Fruit fly (Drosophila melanogaster): Measurements from ENCODE around the gene CG16888.

CG16888 gene

dm6 chr2L:13790715-13791114 lies 22.3 kb downstream of the CG16888 start, which contains the start of gene CG16863 (continued):
- peak; percentile 17 for TF ChIP-seq CG17829 (tag; optimal IDR thresholded peaks at IDR 0.05)

DNA sequence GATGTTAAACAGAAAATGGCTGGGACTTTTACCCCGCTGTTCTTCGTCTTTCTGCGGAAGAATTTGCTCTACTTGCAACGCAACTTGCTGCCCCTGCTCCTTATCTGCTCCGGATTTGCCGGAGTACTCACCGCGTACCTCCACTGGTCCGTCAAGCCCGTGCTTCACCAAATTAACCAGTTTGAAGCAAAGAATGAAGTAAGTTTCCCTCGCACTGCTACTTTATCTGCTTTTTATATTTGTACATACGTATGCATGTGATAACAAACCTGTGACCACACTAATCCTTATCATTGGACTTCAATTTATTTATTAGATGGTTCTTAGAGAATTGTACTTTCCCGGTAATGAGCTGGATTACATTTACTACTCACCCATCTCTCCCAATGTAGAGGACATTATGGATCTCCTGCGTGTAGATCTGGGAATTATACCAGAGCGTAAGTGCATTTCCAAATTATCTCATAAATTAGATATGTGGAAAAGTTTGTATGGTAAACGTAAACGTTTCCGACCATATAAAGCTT lies 28.8 kb downstream of the CG16888 start, which contains the start of gene CG16890:
Gene CG16890, minus strand, starts transcription at position 184 of the 527 bp plus-strand sequence.
- TF ChIP-seq knrl (GFP tag; IDR thresholded peaks at IDR 0.05; ENCODE audit: partially characterized antibody) (0 out of 3 replicates have a peak, but pooled peaks have one; percentile 6), CG7963 (GFP tag; IDR thresholded peaks at IDR 0.05; ENCODE audit: partially characterized antibody) (0 out of 3 replicates have a peak, but pooled peaks have one; percentile 36), pzg (GFP tag; optimal IDR thresholded peaks at IDR 0.05) (peak; percentile 7), MBD-R2 (GFP tag; IDR thresholded peaks at IDR 0.05) (0 out of 2 replicates have a peak, but pooled peaks have one; percentile 54), CG2199 (GFP tag; IDR thresholded peaks at IDR 0.05) (0 out of 3 replicates have a peak, but pooled peaks have one; percentile 47), so (GFP tag; IDR thresholded peaks at IDR 0.05) (no peak), CG11504 (tag; optimal IDR thresholded peaks at IDR 0.05) (no peak), CG6791 (GFP tag; IDR thresholded peaks at IDR 0.05; ENCODE audit: partially characterized antibody) (peak; percentile 50; the same call in 1 of the 3 replicates), CG42726 (GFP tag; IDR thresholded peaks at IDR 0.05; ENCODE audit: partially characterized antibody) (no peak), CG14860 (GFP tag; IDR thresholded peaks at IDR 0.05; ENCODE audit: partially characterized antibody) (0 out of 3 replicates have a peak, but pooled peaks have one; percentile 7), CG3995 (GFP tag; optimal IDR thresholded peaks at IDR 0.05) (peak; percentile 81), lola (GFP tag; optimal IDR thresholded peaks at IDR 0.05) (no peak), sug (tag; optimal IDR thresholded peaks at IDR 0.05) (peak; percentile 36), GATAe (GFP tag; conservative IDR thresholded peaks at IDR 0.05) (peak; percentile 65), inv (GFP tag; IDR thresholded peaks at IDR 0.05; ENCODE audit: partially characterized antibody) (peak; percentile 40; the same call in 1 of the 2 replicates), HLH4C (GFP tag; IDR thresholded peaks at IDR 0.05; ENCODE audit: partially characterized antibody) (peak; percentile 53; the same call in 2 of the 3 replicates), CG7839 (tag; optimal IDR thresholded peaks at IDR 0.05) (no peak), CG15514 (GFP tag; optimal IDR thresholded peaks at IDR 0.05) (peak; percentile 17), bbx (GFP tag; IDR thresholded peaks at IDR 0.05; ENCODE audit: partially characterized antibody) (0 out of 2 replicates have a peak, but pooled peaks have one; percentile 41), MESR4 (GFP tag; optimal IDR thresholded peaks at IDR 0.05) (peak; percentile 90), fu2 (GFP tag; optimal IDR thresholded peaks at IDR 0.05) (peak; percentile 11), exex (tag; optimal IDR thresholded peaks at IDR 0.05) (peak; percentile 28), CG34376 (GFP tag; optimal IDR thresholded peaks at IDR 0.05) (peak; percentile 73), CG4617 (GFP tag; optimal IDR thresholded peaks at IDR 0.05; ENCODE audit: borderline replicate concordance) (peak; percentile 14), Pdp1 (GFP tag; optimal IDR thresholded peaks at IDR 0.05) (peak in 1 of 2 experiments; percentile 14), CG34422 (GFP tag; IDR thresholded peaks at IDR 0.05) (peak; percentile 6; the same call in 1 of the 3 replicates), CG16863 (GFP tag; optimal IDR thresholded peaks at IDR 0.05) (peak; percentile 10), grn (GFP tag; optimal IDR thresholded peaks at IDR 0.05) (peak; percentile 28), Doc3 (GFP tag; IDR thresholded peaks at IDR 0.05; ENCODE audit: partially characterized antibody) (0 out of 3 replicates have a peak, but pooled peaks have one; percentile 27), esg (GFP tag; conservative IDR thresholded peaks at IDR 0.05) (no peak)

- TF ChIP-seq ci (GFP tag; IDR thresholded peaks at IDR 0.05) (no peak), CG6791 (GFP tag; IDR thresholded peaks at IDR 0.05; ENCODE audit: partially characterized antibody) (peak; percentile 44; the same call in 2 of the 3 replicates), Nf-YC (tag; optimal IDR thresholded peaks at IDR 0.05) (peak; percentile 36), CG14860 (GFP tag; IDR thresholded peaks at IDR 0.05; ENCODE audit: partially characterized antibody) (peak; percentile 28; the same call in 1 of the 3 replicates), CG2202 (tag; optimal IDR thresholded peaks at IDR 0.05) (no peak), unc-4 (GFP tag; IDR thresholded peaks at IDR 0.05; ENCODE audit: partially characterized antibody) (peak; percentile 55), CG11504 (tag; optimal IDR thresholded peaks at IDR 0.05) (no peak), CG15514 (GFP tag; optimal IDR thresholded peaks at IDR 0.05) (peak; percentile 62), CG3995 (GFP tag; optimal IDR thresholded peaks at IDR 0.05) (peak; percentile 93), Drgx (GFP tag; IDR thresholded peaks at IDR 0.05) (no peak), CG18262 (tag; optimal IDR thresholded peaks at IDR 0.05) (peak; percentile 38), CG4617 (GFP tag; optimal IDR thresholded peaks at IDR 0.05; ENCODE audit: borderline replicate concordance) (no peak), Sry-β (GFP tag; optimal IDR thresholded peaks at IDR 0.05) (peak; percentile 81), Chrac-16 (GFP tag; optimal IDR thresholded peaks at IDR 0.05) (peak; percentile 0), MBD-R2 (GFP tag; IDR thresholded peaks at IDR 0.05) (peak; percentile 71), inv (GFP tag; IDR thresholded peaks at IDR 0.05; ENCODE audit: partially characterized antibody) (peak; percentile 11), nmo (GFP tag; optimal IDR thresholded peaks at IDR 0.05) (peak; percentile 25)
These were observed 29.5 kb downstream of the CG16888 start, which contains the start of gene Eato for dm6 chr2L:13783264-13784154. Eato (plus strand) TSS chr2L:13784084.

All from whole organism, embryonic.